Worm (Caenorhabditis elegans): ENCODE data around the gene K11D9.3.
"Not testable (repeated sequence)": the region's sequence is repeated elsewhere in the genome, so short reads cannot be mapped to it uniquely, and the experiment has no call there.

- TF ChIP-seq ama-1 (optimal IDR thresholded peaks at IDR 0.05); tbx-11 (GFP tag; IDR thresholded peaks at IDR 0.05); flt-1 (GFP tag; IDR thresholded peaks at IDR 0.05); pes-1 (GFP tag; IDR thresholded peaks at IDR 0.05); B0310.2 (tag; optimal IDR thresholded peaks at IDR 0.05); aly-1 (tag; optimal IDR thresholded peaks at IDR 0.05); hnd-1 (tag; optimal IDR thresholded peaks at IDR 0.05); ceh-13 (GFP tag; optimal IDR thresholded peaks at IDR 0.05); hmg-4 (GFP tag; optimal IDR thresholded peaks at IDR 0.05); sea-1 (GFP tag; conservative IDR thresholded peaks at IDR 0.05); F13C5.2 (tag; optimal IDR thresholded peaks at IDR 0.05); ceh-36 (tag; optimal IDR thresholded peaks at IDR 0.05); scrt-1 (GFP tag; IDR thresholded peaks at IDR 0.05); ets-7 (tag; optimal IDR thresholded peaks at IDR 0.05): not testable (repeated sequence)
Measured at ce11 chrIII:10805625-10806024, 3.6 kb upstream of the K11D9.3 start, which contains the start of gene klp-7.

All from whole organism, early embryonic.